Worm (Caenorhabditis elegans) whole organism, L3 larva: ENCODE measurements around the gene zfp-2.

Experiments
- R02D3.7 ChIP-seq: fragments of 150-350 bp; optimal IDR thresholded peaks from 2 replicates; lab custom pipeline; 2014; ENCODE audit warnings: missing biosample characterization, missing genetic modification characterization
- ZK546.5 ChIP-seq: sonication (generic microtip); optimal IDR thresholded peaks from 2 replicates; lab custom pipeline; 2017; ENCODE audit warnings: missing biosample characterization, missing genetic modification characterization
- aly-2 ChIP-seq: fragments of 150-350 bp; optimal IDR thresholded peaks from 2 replicates; lab custom pipeline; 2014; ENCODE audit warnings: missing biosample characterization, missing genetic modification characterization
- ama-1 ChIP-seq: fragments of 150-350 bp; optimal IDR thresholded peaks from 2 replicates; lab custom pipeline; 2018
- ceh-16 ChIP-seq: sonication (generic microtip); optimal IDR thresholded peaks from 2 replicates; lab custom pipeline; 2017; ENCODE audit warnings: missing biosample characterization, missing genetic modification characterization
- ceh-28 ChIP-seq: fragments of 150-350 bp; optimal IDR thresholded peaks from 2 replicates; lab custom pipeline; 2014; ENCODE audit warnings: missing biosample characterization, missing genetic modification reagents, missing genetic modification characterization
- ceh-82 ChIP-seq: fragments of 150-350 bp; optimal IDR thresholded peaks from 2 replicates; lab custom pipeline; 2014; ENCODE audit warnings: missing biosample characterization, missing genetic modification characterization
- daf-12 ChIP-seq: fragments of 150-350 bp; optimal IDR thresholded peaks from 2 replicates; lab custom pipeline; 2014; ENCODE audit warnings: missing biosample characterization, missing genetic modification reagents, missing genetic modification characterization
- egl-5 ChIP-seq: fragments of 150-350 bp; optimal IDR thresholded peaks from 2 replicates; lab custom pipeline; 2017; ENCODE audit warnings: missing biosample characterization, missing genetic modification reagents, missing genetic modification characterization, inconsistent platforms
- elt-1 ChIP-seq: fragments of 150-350 bp; optimal IDR thresholded peaks from 2 replicates; lab custom pipeline; 2014; ENCODE audit warnings: missing biosample characterization, missing genetic modification characterization
- elt-2 ChIP-seq: sonication (generic microtip); optimal IDR thresholded peaks from 2 replicates; lab custom pipeline; 2016; ENCODE audit warnings: missing genetic modification reagents, mild to moderate bottlenecking, missing genetic modification characterization, missing compliant biosample characterization
- elt-3 ChIP-seq, 3 experiments: fragments of 150-350 bp in 1 of 3; sonication (generic microtip) in 2 of 3; optimal IDR thresholded peaks; 2 replicates in 2 of 3; 4 replicates in 1 of 3; lab custom pipeline; 2014 to 2017; ENCODE audit warnings: missing biosample characterization in 3 of 3, missing genetic modification characterization in 3 of 3
- fkh-10 ChIP-seq: sonication (generic microtip); optimal IDR thresholded peaks from 2 replicates; lab custom pipeline; 2017; ENCODE audit warnings: missing biosample characterization, missing genetic modification reagents, missing genetic modification characterization
- fkh-2 ChIP-seq: fragments of 150-350 bp; optimal IDR thresholded peaks from 2 replicates; lab custom pipeline; 2014; ENCODE audit warnings: missing biosample characterization, missing genetic modification reagents, missing genetic modification characterization
- fos-1 ChIP-seq: fragments of 150-350 bp; optimal IDR thresholded peaks from 2 replicates; lab custom pipeline; 2014; ENCODE audit warnings: missing biosample characterization, missing genetic modification characterization
- hmg-11 ChIP-seq: sonication (generic microtip); optimal IDR thresholded peaks from 2 replicates; lab custom pipeline; 2016; ENCODE audit warnings: missing genetic modification characterization, missing compliant biosample characterization
- jun-1 ChIP-seq: fragments of 150-350 bp; optimal IDR thresholded peaks from 2 replicates; lab custom pipeline; 2014; ENCODE audit warnings: missing biosample characterization, missing genetic modification reagents, missing genetic modification characterization
- lin-15B ChIP-seq: fragments of 150-350 bp; optimal IDR thresholded peaks from 2 replicates; lab custom pipeline; 2014; ENCODE audit warnings: missing biosample characterization, missing genetic modification characterization
- lin-39 ChIP-seq: fragments of 150-350 bp; optimal IDR thresholded peaks from 2 replicates; lab custom pipeline; 2018; ENCODE audit warnings: missing biosample characterization, missing genetic modification reagents, missing genetic modification characterization
- lsy-12 ChIP-seq: sonication (generic microtip); optimal IDR thresholded peaks from 2 replicates; lab custom pipeline; 2016; ENCODE audit warnings: mild to moderate bottlenecking, missing genetic modification characterization, missing compliant biosample characterization
- mdl-1 ChIP-seq: fragments of 150-350 bp; optimal IDR thresholded peaks from 2 replicates; lab custom pipeline; 2014; ENCODE audit warnings: missing biosample characterization, missing genetic modification characterization
- mml-1 ChIP-seq: fragments of 150-350 bp; sonication (generic microtip); optimal IDR thresholded peaks from 3 replicates; lab custom pipeline; 2014; ENCODE audit warnings: missing biosample characterization, missing genetic modification characterization
- nhr-12 ChIP-seq: fragments of 150-350 bp; optimal IDR thresholded peaks from 2 replicates; lab custom pipeline; 2014; ENCODE audit warnings: missing biosample characterization, missing genetic modification characterization
- nhr-23 ChIP-seq: fragments of 150-350 bp; optimal IDR thresholded peaks from 2 replicates; lab custom pipeline; 2014; ENCODE audit warnings: missing biosample characterization, missing genetic modification reagents, missing genetic modification characterization
- nhr-237 ChIP-seq: fragments of 150-350 bp; optimal IDR thresholded peaks from 2 replicates; lab custom pipeline; 2014; ENCODE audit warnings: missing biosample characterization, missing genetic modification characterization
- nhr-25 ChIP-seq: sonication (generic microtip); optimal IDR thresholded peaks from 2 replicates; lab custom pipeline; 2017; ENCODE audit warnings: missing biosample characterization, missing genetic modification characterization
- nhr-43 ChIP-seq: sonication (generic microtip); optimal IDR thresholded peaks from 2 replicates; lab custom pipeline; 2016; ENCODE audit warnings: mild to moderate bottlenecking, missing genetic modification characterization, missing compliant biosample characterization; ENCODE audit not compliant: poor library complexity, severe bottlenecking
- nhr-67 ChIP-seq: fragments of 150-350 bp; optimal IDR thresholded peaks from 2 replicates; lab custom pipeline; 2014; ENCODE audit warnings: missing biosample characterization, missing genetic modification characterization
- nhr-76 ChIP-seq: fragments of 150-350 bp; sonication (generic microtip); optimal IDR thresholded peaks from 5 replicates; lab custom pipeline; 2014; ENCODE audit warnings: missing biosample characterization, missing genetic modification characterization
- nhr-77 ChIP-seq: fragments of 150-350 bp; optimal IDR thresholded peaks from 2 replicates; lab custom pipeline; 2014; ENCODE audit warnings: missing biosample characterization, missing genetic modification characterization
- pha-4 ChIP-seq: fragments of 150-350 bp; optimal IDR thresholded peaks from 2 replicates; lab custom pipeline; 2014; ENCODE audit warnings: missing biosample characterization, missing genetic modification reagents, missing genetic modification characterization
- pqm-1 ChIP-seq: fragments of 150-350 bp; optimal IDR thresholded peaks from 2 replicates; lab custom pipeline; 2017; ENCODE audit warnings: missing biosample characterization, missing genetic modification characterization, inconsistent platforms
- sea-2 ChIP-seq: fragments of 150-350 bp; sonication (generic microtip); optimal IDR thresholded peaks from 4 replicates; lab custom pipeline; 2014; ENCODE audit warnings: missing biosample characterization, missing genetic modification reagents, missing genetic modification characterization
- skn-1 ChIP-seq: fragments of 150-350 bp; optimal IDR thresholded peaks from 2 replicates; lab custom pipeline; 2014; ENCODE audit warnings: missing biosample characterization, missing genetic modification characterization
- snpc-4 ChIP-seq: fragments of 150-350 bp; optimal IDR thresholded peaks from 2 replicates; lab custom pipeline; 2014; ENCODE audit warnings: missing biosample characterization, missing genetic modification characterization
- tbx-2 ChIP-seq: sonication (generic microtip); optimal IDR thresholded peaks from 2 replicates; lab custom pipeline; 2016; ENCODE audit warnings: mild to moderate bottlenecking, missing genetic modification characterization, missing compliant biosample characterization
- unc-39 ChIP-seq: sonication (generic microtip); optimal IDR thresholded peaks from 4 replicates; lab custom pipeline; 2017; ENCODE audit warnings: missing biosample characterization, missing genetic modification characterization
- unc-62 ChIP-seq: fragments of 150-350 bp; sonication (generic microtip); optimal IDR thresholded peaks from 4 replicates; lab custom pipeline; 2014; ENCODE audit warnings: missing biosample characterization, missing genetic modification reagents, missing genetic modification characterization
- zag-1 ChIP-seq: fragments of 150-350 bp; optimal IDR thresholded peaks from 2 replicates; lab custom pipeline; 2014; ENCODE audit warnings: missing biosample characterization, missing genetic modification characterization
- ztf-11 ChIP-seq: fragments of 150-350 bp; optimal IDR thresholded peaks from 2 replicates; lab custom pipeline; 2014; ENCODE audit warnings: missing biosample characterization, missing genetic modification characterization

zfp-2 gene

ce11 chrII:9551536-9551935 lies 5.9 kb upstream of the zfp-2 start, which contains the start of gene F35H8.12:
TSS of gene F35H8.12 (plus strand) at chrII:9551836.
- TF ChIP-seq ama-1 (lab: Kevin White, UChicago) (no peak), ZK546.5 (tag; lab: Kevin White, UChicago) (no peak), elt-2 (tag; lab: Kevin White, UChicago) (no peak), nhr-12 (no peak), nhr-23 (no peak), ceh-82 (tag; lab: Kevin White, UChicago) (no peak), ztf-11 (tag; lab: Kevin White, UChicago) (no peak), ceh-28 (no peak), zag-1 (no peak), fos-1 (tag; lab: Kevin White, UChicago) (no peak), aly-2 (no peak), nhr-76 (tag; lab: Kevin White, UChicago) (no peak), jun-1 (tag; lab: Kevin White, UChicago) (no peak), lsy-12 (tag; lab: Kevin White, UChicago) (no peak)

ce11 chrII:9553179-9553578 lies 4.3 kb upstream of the zfp-2 start, which contains the start of gene F35H8.1:
TSS of gene F35H8.1 (minus strand) at chrII:9553279.
- no peak for TF ChIP-seq tbx-2
- TF ChIP-seq pha-4 (tag; lab: Kevin White, UChicago), result no peak
- no peak for TF ChIP-seq nhr-23
- no peak for TF ChIP-seq lin-39 (tag; lab: Kevin White, UChicago)
- no peak for TF ChIP-seq egl-5 (tag; lab: Kevin White, UChicago)
- no peak for TF ChIP-seq ama-1 (lab: Kevin White, UChicago)
- no peak for TF ChIP-seq elt-3 (tag; optimal IDR thresholded peaks at IDR 0.05; lab: Kevin White, UChicago)
- TF ChIP-seq mml-1, result no peak
- TF ChIP-seq zag-1, result no peak
- no peak for TF ChIP-seq nhr-25 (tag; lab: Kevin White, UChicago)
- TF ChIP-seq nhr-43 (tag; lab: Kevin White, UChicago), result no peak
- TF ChIP-seq sea-2 (GFP tag; lab: Kevin White, UChicago), result no peak
- no peak for TF ChIP-seq nhr-77 (tag; lab: Kevin White, UChicago)
- TF ChIP-seq unc-62 (GFP tag; lab: Kevin White, UChicago), result no peak
- TF ChIP-seq lsy-12 (tag; lab: Kevin White, UChicago), result no peak
- TF ChIP-seq, all 47 proteins: peak for 0

- TF ChIP-seq fkh-2 (tag; lab: Kevin White, UChicago), result no peak
- TF ChIP-seq fos-1 (tag; lab: Kevin White, UChicago), result no peak
- TF ChIP-seq unc-39 (tag; lab: Kevin White, UChicago), result no peak
- no peak for TF ChIP-seq mdl-1
- TF ChIP-seq mml-1, result no peak
- TF ChIP-seq lin-39 (tag; lab: Kevin White, UChicago), result no peak
- TF ChIP-seq nhr-67, result no peak
- peak; percentile 58 for TF ChIP-seq nhr-43 (tag; lab: Kevin White, UChicago)
- TF ChIP-seq nhr-25 (tag; lab: Kevin White, UChicago), result peak; percentile 69
- peak; percentile 58 for TF ChIP-seq nhr-23
- TF ChIP-seq, all 47 proteins: peak for 3
These were observed 2.4 kb upstream of the zfp-2 start, which contains the start of gene F35H8.2 for ce11 chrII:9554925-9555553. TSS of gene F35H8.2 (plus strand) at chrII:9555503.

DNA sequence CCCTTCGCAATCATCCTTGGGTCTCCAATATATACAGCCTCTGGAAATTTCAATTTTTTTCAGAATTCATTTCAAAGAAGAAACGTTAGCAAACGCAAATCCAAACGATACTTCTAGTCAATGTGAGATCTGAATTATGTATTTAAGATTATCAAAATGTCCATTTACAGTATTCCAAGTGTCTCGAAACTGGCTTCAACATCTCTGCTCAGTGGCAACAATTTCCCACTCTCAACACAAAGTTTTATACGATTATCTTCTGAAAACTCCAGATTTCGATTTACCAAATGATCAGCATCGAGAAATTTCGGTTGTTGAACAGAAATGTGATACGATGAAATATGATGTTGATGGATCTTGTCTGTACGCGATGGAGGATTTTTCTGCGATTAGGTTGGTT lies 868 bp upstream of the zfp-2 start:
- TF ChIP-seq nhr-77 (tag; lab: Kevin White, UChicago), result no peak
- no peak for TF ChIP-seq pqm-1 (tag; lab: Kevin White, UChicago)

- TF ChIP-seq snpc-4 (tag; lab: Kevin White, UChicago) (no peak), zag-1 (no peak), nhr-76 (tag; lab: Kevin White, UChicago) (no peak), fkh-2 (tag; lab: Kevin White, UChicago) (no peak), fkh-10 (GFP tag; lab: Kevin White, UChicago) (no peak), nhr-23 (no peak), lin-15B (tag; lab: Kevin White, UChicago) (no peak), mdl-1 (no peak), elt-1 (tag; lab: Kevin White, UChicago) (no peak), nhr-77 (tag; lab: Kevin White, UChicago) (no peak), ceh-16 (no peak), fos-1 (tag; lab: Kevin White, UChicago) (no peak), nhr-237 (tag; lab: Kevin White, UChicago) (no peak), unc-62 (GFP tag; lab: Kevin White, UChicago) (no peak), skn-1 (tag; lab: Kevin White, UChicago) (no peak), hmg-11 (tag; lab: Kevin White, UChicago) (no peak), R02D3.7 (tag; lab: Kevin White, UChicago) (no peak), lsy-12 (tag; lab: Kevin White, UChicago) (no peak), daf-12 (tag; lab: Kevin White, UChicago) (no peak)
These were observed 1.5 kb downstream of the zfp-2 start for ce11 chrII:9558906-9559305.
